Worm (Caenorhabditis elegans): ENCODE measurements around the gene cyn-6.
A peak's percentile ranks its signal among the peaks of the same experiment; 100 is the strongest.

The cyn-6 gene

DNA sequence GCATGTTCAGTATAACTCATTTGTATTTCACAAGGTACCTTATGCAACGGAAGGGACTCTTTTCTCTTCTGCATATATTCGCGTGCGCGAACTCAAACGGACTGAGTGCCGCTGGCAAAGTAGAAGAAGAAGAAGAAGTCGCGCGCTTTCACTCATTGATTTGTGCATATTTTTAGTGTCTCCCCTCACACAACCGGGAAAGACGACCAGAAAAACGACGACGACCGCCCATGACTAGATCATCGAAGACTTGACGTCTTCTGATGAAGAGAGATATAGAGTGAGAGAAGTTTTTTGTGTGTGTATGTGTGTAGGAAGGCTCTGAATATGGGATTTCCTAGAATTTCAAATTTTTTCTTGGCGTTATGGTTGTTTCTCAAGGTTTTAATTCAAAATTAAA lies 8.8 kb upstream of the cyn-6 start (continued):
- peak; percentile 13 for TF ChIP-seq dsc-1 (tag; optimal IDR thresholded peaks at IDR 0.05)
- no peak for TF ChIP-seq nhr-20 (tag; optimal IDR thresholded peaks at IDR 0.05)
- TF ChIP-seq nhr-90 (tag; optimal IDR thresholded peaks at IDR 0.05; ENCODE audit: poor library complexity), result no peak
- no peak for TF ChIP-seq nhr-19 (GFP tag; conservative IDR thresholded peaks at IDR 0.05)
- peak; percentile 2 for TF ChIP-seq snu-23 (GFP tag; optimal IDR thresholded peaks at IDR 0.05)
- peak; percentile 58 for TF ChIP-seq fkh-10 (GFP tag; optimal IDR thresholded peaks at IDR 0.05)
- no peak for TF ChIP-seq ceh-63 (GFP tag; optimal IDR thresholded peaks at IDR 0.05)
- TF ChIP-seq unc-86 (tag; optimal IDR thresholded peaks at IDR 0.05), result peak; percentile 78
- TF ChIP-seq nhr-85 (tag), result no peak
- no peak for TF ChIP-seq pax-3 (tag; optimal IDR thresholded peaks at IDR 0.05)
- TF ChIP-seq vab-15 (tag; optimal IDR thresholded peaks at IDR 0.05), result no peak
- TF ChIP-seq snpc-4 (tag; optimal IDR thresholded peaks at IDR 0.05), result peak; percentile 16
- TF ChIP-seq nhr-84 (tag; optimal IDR thresholded peaks at IDR 0.05), result no peak
- no peak for TF ChIP-seq C34B4.2 (tag; optimal IDR thresholded peaks at IDR 0.05)
- TF ChIP-seq nhr-77 (tag; optimal IDR thresholded peaks at IDR 0.05), result no peak
- no peak for TF ChIP-seq sptf-1 (tag; optimal IDR thresholded peaks at IDR 0.05)
- TF ChIP-seq F16B12.6 (tag; optimal IDR thresholded peaks at IDR 0.05), result no peak
- peak in 1 of 2 experiments; percentile 21 for TF ChIP-seq lsy-2 (tag; optimal IDR thresholded peaks at IDR 0.05)
- no peak for TF ChIP-seq mab-9 (GFP tag; IDR thresholded peaks at IDR 0.05)
- no peak for TF ChIP-seq nhr-12 (tag; optimal IDR thresholded peaks at IDR 0.05)
- peak; percentile 89 for TF ChIP-seq fkh-8 (tag; optimal IDR thresholded peaks at IDR 0.05)
- no peak for TF ChIP-seq xbp-1 (tag; optimal IDR thresholded peaks at IDR 0.05)
- TF ChIP-seq lin-35 (GFP tag; optimal IDR thresholded peaks at IDR 0.05), result peak in 1 of 2 experiments; percentile 15
- TF ChIP-seq mef-2 (tag; optimal IDR thresholded peaks at IDR 0.05), result no peak
- TF ChIP-seq hpl-2 (GFP tag; optimal IDR thresholded peaks at IDR 0.05), result no peak
- no peak for TF ChIP-seq lin-39 (tag; optimal IDR thresholded peaks at IDR 0.05)
- TF ChIP-seq isw-1 (GFP tag; IDR thresholded peaks at IDR 0.05), result peak; percentile 26; the same call in 1 of the 2 replicates
- no peak for TF ChIP-seq sox-4 (tag; optimal IDR thresholded peaks at IDR 0.05)

DNA sequence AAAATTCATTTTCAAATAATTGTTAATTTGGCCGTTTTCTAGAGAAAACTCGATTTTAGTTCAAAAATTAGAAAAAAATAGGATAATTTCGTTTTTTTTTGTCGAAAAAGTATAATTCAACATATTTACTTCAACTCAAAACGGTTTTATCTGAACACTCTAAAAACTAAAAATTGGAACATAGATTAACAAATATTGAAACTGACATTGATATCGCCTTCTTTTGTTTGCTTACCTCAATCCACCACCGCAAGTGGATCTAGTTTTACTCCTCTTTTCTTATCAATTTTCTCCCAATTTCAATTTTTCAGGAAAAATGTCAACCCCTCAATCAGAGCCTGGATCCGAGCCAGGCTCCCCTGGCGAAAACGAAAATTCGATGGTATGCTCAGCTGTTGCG lies 8.3 kb upstream of the cyn-6 start, which contains the start of gene ptl-1:
Gene ptl-1 (plus strand): TSS at position 301 of the 400 bp plus-strand sequence.
- TF ChIP-seq nhr-85 (tag) (no peak), irx-1 (tag; optimal IDR thresholded peaks at IDR 0.05) (no peak), nhr-28 (tag; optimal IDR thresholded peaks at IDR 0.05) (no peak)

DNA sequence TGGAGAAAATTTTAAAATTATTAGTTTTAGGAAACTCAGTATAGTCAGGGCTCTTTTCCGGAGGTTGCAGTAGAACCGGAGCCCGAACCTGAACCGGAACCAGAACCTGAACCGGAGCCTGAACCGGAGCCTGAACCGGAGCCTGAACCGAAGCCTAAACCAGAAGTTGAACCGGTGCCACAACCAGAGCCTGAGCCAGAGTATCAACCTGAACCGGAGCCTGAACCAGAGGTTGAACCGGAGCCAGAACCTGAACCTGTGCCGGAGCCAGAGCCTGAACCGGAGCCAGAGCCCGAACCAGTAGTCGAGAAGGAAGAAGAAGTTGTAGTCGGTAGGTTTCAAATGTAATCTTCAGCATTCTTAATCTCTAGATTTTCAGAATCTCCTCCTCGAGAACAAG lies 4.7 kb upstream of the cyn-6 start:
- TF ChIP-seq ceh-8 (GFP tag; optimal IDR thresholded peaks at IDR 0.05) (peak; percentile 17), ztf-4 (tag; optimal IDR thresholded peaks at IDR 0.05) (no peak)

DNA sequence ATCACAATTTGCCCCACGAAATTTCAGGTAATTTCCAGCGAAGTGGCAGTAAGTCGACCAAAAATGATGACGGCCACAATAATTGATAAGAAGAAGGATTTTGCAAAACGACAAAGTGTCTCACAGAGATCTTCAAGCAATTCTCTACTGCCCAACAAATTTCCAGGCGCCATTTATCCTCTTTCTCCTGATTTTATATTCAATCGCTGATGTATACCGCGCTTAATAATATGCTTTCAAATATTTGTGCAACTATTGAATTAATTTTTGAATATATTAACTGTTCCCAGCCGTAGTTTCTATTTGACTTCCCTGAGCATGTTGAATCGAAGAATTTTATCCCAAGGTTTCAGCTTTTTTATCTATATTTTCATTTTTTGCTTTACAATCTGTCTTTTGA lies 2.3 kb upstream of the cyn-6 start, which contains the start of gene tpst-2:
Gene tpst-2 (plus strand): TSS at position 301 of the 400 bp plus-strand sequence.
- no peak for TF ChIP-seq hlh-4 (tag; optimal IDR thresholded peaks at IDR 0.05)
- TF ChIP-seq nhr-76 (tag; optimal IDR thresholded peaks at IDR 0.05), result no peak
- no peak for TF ChIP-seq fos-1 (tag; optimal IDR thresholded peaks at IDR 0.05)
- no peak for TF ChIP-seq snpc-4 (tag; optimal IDR thresholded peaks at IDR 0.05)
- TF ChIP-seq lin-35 (GFP tag; optimal IDR thresholded peaks at IDR 0.05), result no peak
- no peak for TF ChIP-seq C34B4.2 (tag; optimal IDR thresholded peaks at IDR 0.05)
- TF ChIP-seq aly-2 (tag; optimal IDR thresholded peaks at IDR 0.05), result no peak
- no peak for TF ChIP-seq Y116A8C.19 (tag; optimal IDR thresholded peaks at IDR 0.05; ENCODE audit: borderline replicate concordance)
- TF ChIP-seq C16A3.4 (tag; optimal IDR thresholded peaks at IDR 0.05), result no peak
- no peak for TF ChIP-seq pag-3 (tag; optimal IDR thresholded peaks at IDR 0.05; ENCODE audit: borderline replicate concordance, insufficient read depth)
